Fruit fly (Drosophila melanogaster): ENCODE data around the gene PpD3.

Gene PpD3

dm6 chr3R:9701148-9701703 is 46.4 kb upstream of the PpD3 start (continued):
- TF ChIP-seq ken (GFP tag; IDR thresholded peaks at IDR 0.05) (no peak), grn (GFP tag; optimal IDR thresholded peaks at IDR 0.05) (no peak), tap (tag; optimal IDR thresholded peaks at IDR 0.05) (no peak), CG10959 (GFP tag; IDR thresholded peaks at IDR 0.05) (no peak), stwl (tag; optimal IDR thresholded peaks at IDR 0.05) (no peak), CG4854 (GFP tag; optimal IDR thresholded peaks at IDR 0.05) (no peak), CG17361 (GFP tag; IDR thresholded peaks at IDR 0.05) (no peak), Sry-δ (GFP tag; optimal IDR thresholded peaks at IDR 0.05) (no peak), CG12155 (GFP tag; optimal IDR thresholded peaks at IDR 0.05) (no peak), CG5245 (GFP tag; optimal IDR thresholded peaks at IDR 0.05) (no peak), CG9797 (GFP tag; optimal IDR thresholded peaks at IDR 0.05) (no peak), CG4707 (GFP tag; optimal IDR thresholded peaks at IDR 0.05) (no peak), Fer3 (tag; optimal IDR thresholded peaks at IDR 0.05) (peak; percentile 39), Taf1 (GFP tag; IDR thresholded peaks at IDR 0.05) (no peak), NFAT (GFP tag; IDR thresholded peaks at IDR 0.05) (no peak), CG12104 (GFP tag; optimal IDR thresholded peaks at IDR 0.05) (no peak), CG7928 (GFP tag; optimal IDR thresholded peaks at IDR 0.05) (no peak), gt (GFP tag; IDR thresholded peaks at IDR 0.05) (no peak), CG18262 (tag; optimal IDR thresholded peaks at IDR 0.05) (no peak), nau (GFP tag; optimal IDR thresholded peaks at IDR 0.05) (no peak), Stat92E (GFP tag; optimal IDR thresholded peaks at IDR 0.05) (no peak), gcm (GFP tag; optimal IDR thresholded peaks at IDR 0.05) (no peak), jumu (GFP tag; optimal IDR thresholded peaks at IDR 0.05) (no peak), CG18476 (GFP tag; optimal IDR thresholded peaks at IDR 0.05) (no peak), hth (optimal IDR thresholded peaks at IDR 0.05) (no peak), Dll (GFP tag; IDR thresholded peaks at IDR 0.05; ENCODE audit: partially characterized antibody) (no peak), tgo (GFP tag; IDR thresholded peaks at IDR 0.05) (no peak), odd (GFP tag; optimal IDR thresholded peaks at IDR 0.05) (no peak), Hr3 (GFP tag; optimal IDR thresholded peaks at IDR 0.05) (no peak), CG4360 (GFP tag; IDR thresholded peaks at IDR 0.05) (no peak), Rx (GFP tag; IDR thresholded peaks at IDR 0.05) (no peak), pan (optimal IDR thresholded peaks at IDR 0.05) (no peak), pan (GFP tag; optimal IDR thresholded peaks at IDR 0.05 in 1 of 2, IDR thresholded peaks at IDR 0.05 in 1 of 2) (no peak), CG11247 (GFP tag; IDR thresholded peaks at IDR 0.05) (no peak), HLH4C (GFP tag; IDR thresholded peaks at IDR 0.05; ENCODE audit: partially characterized antibody) (no peak), tna (GFP tag; IDR thresholded peaks at IDR 0.05; ENCODE audit: partially characterized antibody) (no peak), CG10274 (GFP tag; optimal IDR thresholded peaks at IDR 0.05) (peak; percentile 32), vfl (GFP tag; optimal IDR thresholded peaks at IDR 0.05) (no peak), BEAF-32 (GFP tag; optimal IDR thresholded peaks at IDR 0.05) (no peak), tin (GFP tag; optimal IDR thresholded peaks at IDR 0.05) (no peak), CG3995 (GFP tag; optimal IDR thresholded peaks at IDR 0.05) (no peak), zfh1 (GFP tag; IDR thresholded peaks at IDR 0.05) (no peak), bigmax (GFP tag; optimal IDR thresholded peaks at IDR 0.05) (no peak), Doc2 (GFP tag; IDR thresholded peaks at IDR 0.05) (no peak), CG30020 (tag; optimal IDR thresholded peaks at IDR 0.05) (no peak), MTF-1 (GFP tag; optimal IDR thresholded peaks at IDR 0.05; ENCODE audit: borderline replicate concordance) (peak; percentile 56), CG7745 (tag; optimal IDR thresholded peaks at IDR 0.05) (no peak), CG12769 (tag; optimal IDR thresholded peaks at IDR 0.05) (peak; percentile 57), E2f1 (GFP tag; IDR thresholded peaks at IDR 0.05) (no peak), nmo (GFP tag; optimal IDR thresholded peaks at IDR 0.05) (no peak), ase (GFP tag; IDR thresholded peaks at IDR 0.05) (no peak), CG9215 (GFP tag; IDR thresholded peaks at IDR 0.05) (no peak)

Measured in whole organism, embryonic.